Worm (Caenorhabditis elegans) whole organism, L4 larva: Measurements from ENCODE around the gene K09E3.7.

Source experiments
- F10B5.3 ChIP-seq: sonication (generic microtip); optimal IDR thresholded peaks from 2 replicates; lab custom pipeline; 2016; ENCODE audit warnings: mild to moderate bottlenecking, missing genetic modification characterization, missing compliant biosample characterization
- F26F4.8 ChIP-seq: fragments of 200-800 bp; sonication (Bioruptor generic); conservative IDR thresholded peaks from 2 replicates; pipeline ENCODE4 v1.3.6; 2022; ENCODE audit warnings: missing genetic modification characterization, missing compliant biosample characterization
- F37D6.2 ChIP-seq: sonication (generic microtip); optimal IDR thresholded peaks from 2 replicates; lab custom pipeline; 2016; ENCODE audit warnings: mild to moderate bottlenecking, missing genetic modification characterization, missing compliant biosample characterization
- F44E2.7 ChIP-seq: fragments of 200-800 bp; sonication (Bioruptor generic); IDR thresholded peaks from 2 replicates; pipeline ENCODE4 v2.1.2; 2022; ENCODE audit warnings: missing genetic modification characterization, missing compliant biosample characterization
- F49E8.2 ChIP-seq: sonication (generic microtip); optimal IDR thresholded peaks from 2 replicates; lab custom pipeline; 2016; ENCODE audit warnings: missing compliant biosample characterization, mild to moderate bottlenecking, missing genetic modification characterization, borderline replicate concordance
- R02D3.7 ChIP-seq: fragments of 150-350 bp; sonication (generic microtip); optimal IDR thresholded peaks from 3 replicates; lab custom pipeline; 2014; ENCODE audit warnings: missing biosample characterization, missing genetic modification characterization
- T20F7.1 ChIP-seq: fragments of 200-800 bp; sonication (Bioruptor generic); optimal IDR thresholded peaks from 2 replicates; lab custom pipeline; 2018; ENCODE audit warnings: mild to moderate bottlenecking, missing genetic modification characterization, missing compliant biosample characterization
- T26A8.4 ChIP-seq: fragments of 200-800 bp; sonication (Bioruptor generic); IDR thresholded peaks from 2 replicates; pipeline ENCODE4 v1.3.6; 2022; ENCODE audit warnings: missing genetic modification characterization, missing compliant biosample characterization
- Y105C5A.15 ChIP-seq: fragments of 200-800 bp; sonication (Bioruptor generic); IDR thresholded peaks from 2 replicates; pipeline ENCODE4 v1.3.6; 2022; ENCODE audit warnings: missing genetic modification characterization, missing compliant biosample characterization
- Y48G9A.11 ChIP-seq: fragments of 200-800 bp; sonication (Bioruptor generic); IDR thresholded peaks from 2 replicates; pipeline ENCODE4 v1.3.6; 2022; ENCODE audit warnings: missing genetic modification reagents, missing genetic modification characterization, missing compliant biosample characterization
- Y5F2A.4 ChIP-seq: fragments of 200-800 bp; sonication (Bioruptor generic); optimal IDR thresholded peaks from 2 replicates; lab custom pipeline; 2018; ENCODE audit warnings: mild to moderate bottlenecking, missing genetic modification characterization, missing compliant biosample characterization
- aha-1 ChIP-seq: fragments of 150-350 bp; peaks from one replicate; lab custom pipeline; 2014; ENCODE audit warnings: missing biosample characterization, missing genetic modification characterization
- ama-1 ChIP-seq: fragments of 150-350 bp; optimal IDR thresholded peaks from 2 replicates; lab custom pipeline; 2014; ENCODE audit warnings: inconsistent platforms, mixed read lengths
- arid-1 ChIP-seq: fragments of 200-800 bp; sonication (Bioruptor generic); conservative IDR thresholded peaks from 2 replicates; pipeline ENCODE4 v1.3.6; 2022; ENCODE audit warnings: missing genetic modification reagents, missing genetic modification characterization, missing compliant biosample characterization
- attf-4 ChIP-seq: sonication (generic microtip); optimal IDR thresholded peaks from 3 replicates; lab custom pipeline; 2017; ENCODE audit warnings: missing biosample characterization, missing genetic modification characterization
- ceh-28 ChIP-seq: fragments of 150-350 bp; optimal IDR thresholded peaks from 2 replicates; lab custom pipeline; 2014; ENCODE audit warnings: missing biosample characterization, missing genetic modification reagents, missing genetic modification characterization
- ceh-32 ChIP-seq: sonication (generic microtip); optimal IDR thresholded peaks from 2 replicates; lab custom pipeline; 2016; ENCODE audit warnings: mild to moderate bottlenecking, missing genetic modification characterization, missing compliant biosample characterization; ENCODE audit not compliant: poor library complexity
- ceh-62 ChIP-seq: sonication (generic microtip); optimal IDR thresholded peaks from 2 replicates; lab custom pipeline; 2017; ENCODE audit warnings: missing biosample characterization, missing genetic modification characterization
- cey-2 ChIP-seq: sonication (generic microtip); optimal IDR thresholded peaks from 3 replicates; lab custom pipeline; 2017; ENCODE audit warnings: missing genetic modification characterization, mild to moderate bottlenecking, missing compliant biosample characterization, antibody characterized with exemption, borderline replicate concordance; ENCODE audit not compliant: insufficient read depth
- ctbp-1 ChIP-seq: fragments of 200-800 bp; sonication (Bioruptor generic); IDR thresholded peaks from 2 replicates; pipeline ENCODE4 v1.3.6; 2022; ENCODE audit warnings: missing genetic modification reagents, missing genetic modification characterization, missing compliant biosample characterization
- daf-12 ChIP-seq: fragments of 150-350 bp; optimal IDR thresholded peaks from 2 replicates; lab custom pipeline; 2014; ENCODE audit warnings: missing biosample characterization, missing genetic modification reagents, missing genetic modification characterization
- daf-19 ChIP-seq: fragments of 200-800 bp; sonication (Bioruptor generic); conservative IDR thresholded peaks from 2 replicates; pipeline ENCODE4 v1.3.6; 2022; ENCODE audit warnings: missing genetic modification characterization, missing compliant biosample characterization
- dmd-9 ChIP-seq: fragments of 200-800 bp; sonication (Bioruptor generic); IDR thresholded peaks from 2 replicates; pipeline ENCODE4 v1.3.6; 2022; ENCODE audit warnings: missing genetic modification reagents, missing genetic modification characterization, missing compliant biosample characterization
- dve-1 ChIP-seq: sonication (generic microtip); optimal IDR thresholded peaks from 2 replicates; lab custom pipeline; 2017; ENCODE audit warnings: antibody characterized with exemption, mild to moderate bottlenecking, missing genetic modification characterization, missing compliant biosample characterization; ENCODE audit not compliant: insufficient read depth
- fkh-10 ChIP-seq: fragments of 150-350 bp; optimal IDR thresholded peaks from 2 replicates; lab custom pipeline; 2014; ENCODE audit warnings: missing biosample characterization, missing genetic modification reagents, missing genetic modification characterization
- hlh-11 ChIP-seq: fragments of 200-800 bp; sonication (Bioruptor generic); optimal IDR thresholded peaks from 2 replicates; lab custom pipeline; 2018; ENCODE audit warnings: mild to moderate bottlenecking, missing genetic modification characterization, missing compliant biosample characterization
- hmg-1.1 ChIP-seq: fragments of 200-800 bp; sonication (Bioruptor generic); IDR thresholded peaks from 2 replicates; pipeline ENCODE4 v1.3.6; 2022; ENCODE audit warnings: missing genetic modification reagents, missing genetic modification characterization, missing compliant biosample characterization
- lin-13 ChIP-seq: fragments of 150-350 bp; optimal IDR thresholded peaks from 2 replicates; lab custom pipeline; 2014; ENCODE audit warnings: missing biosample characterization, missing genetic modification reagents, missing genetic modification characterization
- lin-15B ChIP-seq: fragments of 150-350 bp; sonication (generic microtip); optimal IDR thresholded peaks from 3 replicates; lab custom pipeline; 2014; ENCODE audit warnings: missing biosample characterization, missing genetic modification characterization
- lin-29 ChIP-seq: fragments of 200-800 bp; sonication (Bioruptor generic); IDR thresholded peaks from 2 replicates; pipeline ENCODE4 v1.3.6; 2022; ENCODE audit warnings: missing genetic modification reagents, missing genetic modification characterization, missing compliant biosample characterization
- lin-38 ChIP-seq: fragments of 200-800 bp; sonication (Bioruptor generic); IDR thresholded peaks from 2 replicates; pipeline ENCODE4 v1.3.6; 2022; ENCODE audit warnings: missing genetic modification reagents, missing genetic modification characterization, missing compliant biosample characterization
- lir-3 ChIP-seq: sonication (generic microtip); optimal IDR thresholded peaks from 2 replicates; lab custom pipeline; 2016; ENCODE audit warnings: mild to moderate bottlenecking, missing genetic modification characterization, missing compliant biosample characterization
- lsy-2 ChIP-seq, 2 experiments: fragments of 150-350 bp in 1 of 2; sonication (generic microtip) in 1 of 2; optimal IDR thresholded peaks; 2 replicates each; lab custom pipeline; 2014 to 2017; ENCODE audit warnings: missing biosample characterization in 2 of 2, missing genetic modification characterization in 2 of 2
- madf-5 ChIP-seq, 2 experiments: fragments of 200-800 bp; sonication (Bioruptor generic); IDR thresholded peaks; 2 replicates each; pipeline ENCODE4 v1.3.6; 2022; ENCODE audit warnings: missing compliant biosample characterization in 2 of 2, missing genetic modification characterization in 2 of 2
- mdl-1 ChIP-seq, 2 experiments: fragments of 150-350 bp in 1 of 2; sonication (generic microtip) in 1 of 2; optimal IDR thresholded peaks; 2 replicates each; lab custom pipeline; 2014 to 2017; ENCODE audit warnings: missing biosample characterization in 2 of 2, missing genetic modification characterization in 2 of 2
- nhr-102 ChIP-seq: sonication (generic microtip); optimal IDR thresholded peaks from 2 replicates; lab custom pipeline; 2016; ENCODE audit warnings: mild to moderate bottlenecking, missing genetic modification characterization, moderate library complexity, missing compliant biosample characterization
- nhr-28 ChIP-seq: fragments of 150-350 bp; optimal IDR thresholded peaks from 2 replicates; lab custom pipeline; 2014; ENCODE audit warnings: missing biosample characterization, missing genetic modification characterization
- nhr-42 ChIP-seq: fragments of 200-800 bp; sonication (Bioruptor generic); IDR thresholded peaks from 2 replicates; pipeline ENCODE4 v1.3.6; 2022; ENCODE audit warnings: missing genetic modification characterization, missing compliant biosample characterization
- nhr-48 ChIP-seq: sonication (generic microtip); optimal IDR thresholded peaks from 2 replicates; lab custom pipeline; 2016; ENCODE audit warnings: mild to moderate bottlenecking, missing genetic modification characterization, missing compliant biosample characterization
- pha-4 ChIP-seq, 2 experiments: fragments of 150-350 bp in 1 of 2; fragments of 200-800 bp in 1 of 2; sonication (Bioruptor generic) in 1 of 2; IDR thresholded peaks in 1 of 2; optimal IDR thresholded peaks in 1 of 2; 2 replicates each; pipeline versions ENCODE4 v1.3.6 to Lab custom; 2014 to 2022; ENCODE audit warnings: missing genetic modification characterization in 2 of 2, missing genetic modification reagents in 2 of 2, missing biosample characterization in 1 of 2, missing compliant biosample characterization in 1 of 2
- php-3 ChIP-seq: fragments of 200-800 bp; sonication (Bioruptor generic); IDR thresholded peaks from 2 replicates; pipeline ENCODE4 v1.3.6; 2022; ENCODE audit warnings: missing genetic modification reagents, missing genetic modification characterization, missing compliant biosample characterization
- rbr-2 ChIP-seq: sonication (generic microtip); optimal IDR thresholded peaks from 2 replicates; lab custom pipeline; 2016; ENCODE audit warnings: missing genotype, missing genetic modification characterization, missing compliant biosample characterization
- saeg-2 ChIP-seq: fragments of 200-800 bp; sonication (Bioruptor generic); IDR thresholded peaks from 2 replicates; pipeline ENCODE4 v1.3.6; 2022; ENCODE audit warnings: missing genetic modification reagents, missing genetic modification characterization, missing compliant biosample characterization
- sdz-12 ChIP-seq: fragments of 200-800 bp; sonication (Bioruptor generic); optimal IDR thresholded peaks from 2 replicates; lab custom pipeline; 2018; ENCODE audit warnings: mild to moderate bottlenecking, missing genetic modification characterization, missing compliant biosample characterization
- snpc-4 ChIP-seq: fragments of 150-350 bp; optimal IDR thresholded peaks from 2 replicates; lab custom pipeline; 2014; ENCODE audit warnings: missing biosample characterization, missing genetic modification characterization
- spr-3 ChIP-seq: fragments of 200-800 bp; sonication (Bioruptor generic); optimal IDR thresholded peaks from 2 replicates; lab custom pipeline; 2018; ENCODE audit warnings: mild to moderate bottlenecking, missing genetic modification characterization, missing compliant biosample characterization
- tra-1 ChIP-seq: fragments of 200-800 bp; sonication (Bioruptor generic); IDR thresholded peaks from 2 replicates; pipeline ENCODE4 v1.3.6; 2022; ENCODE audit warnings: missing genetic modification reagents, missing genetic modification characterization, missing compliant biosample characterization
- unc-39 ChIP-seq: sonication (generic microtip); optimal IDR thresholded peaks from 2 replicates; lab custom pipeline; 2017; ENCODE audit warnings: missing biosample characterization, missing genetic modification characterization
- unc-62 ChIP-seq, 3 experiments: fragments of 150-350 bp in 1 of 3; sonication (generic microtip); optimal IDR thresholded peaks in 2 of 3; peaks in 1 of 3; 1 replicate in 1 of 3; 2 replicates in 2 of 3; lab custom pipeline; 2014 to 2017; ENCODE audit warnings: missing biosample characterization in 3 of 3, missing genetic modification characterization in 3 of 3, missing genetic modification reagents in 3 of 3, missing genotype in 1 of 3
- vab-7 ChIP-seq: fragments of 200-800 bp; sonication (Bioruptor generic); IDR thresholded peaks from 2 replicates; pipeline ENCODE4 v1.3.6; 2022; ENCODE audit warnings: missing genetic modification reagents, missing genetic modification characterization, missing compliant biosample characterization
- zip-11 ChIP-seq: fragments of 200-800 bp; sonication (Bioruptor generic); IDR thresholded peaks from 2 replicates; pipeline ENCODE4 v1.3.6; 2022; ENCODE audit warnings: missing genetic modification characterization, missing compliant biosample characterization

Gene K09E3.7

DNA sequence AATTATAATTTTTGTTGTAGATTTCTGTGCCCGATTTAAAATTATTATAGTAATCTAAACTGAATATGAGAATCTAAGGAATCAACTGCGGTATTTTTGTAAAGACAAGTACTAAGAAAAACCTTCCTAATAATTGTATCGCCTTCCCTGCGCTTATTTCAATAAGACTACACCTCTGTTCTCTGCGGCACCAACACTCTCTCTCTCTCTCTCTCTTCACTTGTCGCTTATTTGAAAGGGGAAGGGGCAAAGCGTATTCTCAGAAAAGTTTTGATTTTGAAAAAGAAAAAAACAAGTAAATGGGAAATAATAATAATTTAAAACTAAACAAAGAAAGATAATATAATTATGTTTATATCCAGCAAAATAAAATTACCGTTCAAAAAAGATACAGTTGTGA, 46.9 kb upstream of the K09E3.7 start (continued):
- peak; percentile 69 for TF ChIP-seq rbr-2 (tag; lab: Kevin White, UChicago)
- TF ChIP-seq lin-15B = no peak
- TF ChIP-seq ceh-32 (tag; lab: Kevin White, UChicago) = no peak
- TF ChIP-seq Y105C5A.15 (GFP tag; lab: Robert Waterston, UW) = no peak
- TF ChIP-seq ceh-62 (tag; lab: Kevin White, UChicago) = no peak
- no peak for TF ChIP-seq attf-4 (tag; lab: Kevin White, UChicago)
- no peak for TF ChIP-seq spr-3 (GFP tag; lab: Kevin White, UChicago)
- no peak for TF ChIP-seq lin-29
- TF ChIP-seq hlh-11 = peak; percentile 57
- no peak for TF ChIP-seq nhr-102 (tag; lab: Kevin White, UChicago)
- TF ChIP-seq nhr-28 (tag; lab: Kevin White, UChicago) = peak; percentile 61
- TF ChIP-seq vab-7 = no peak
- TF ChIP-seq mdl-1 (tag; optimal IDR thresholded peaks at IDR 0.05; lab: Kevin White, UChicago) = peak in 1 of 2 experiments; percentile 25
- peak; percentile 75 for TF ChIP-seq dve-1 (tag; lab: Kevin White, UChicago)
- no peak for TF ChIP-seq madf-5 (GFP tag; IDR thresholded peaks at IDR 0.05; lab: Robert Waterston, UW)
- TF ChIP-seq F10B5.3 (tag; lab: Kevin White, UChicago) = peak; percentile 82
- TF ChIP-seq lin-38 (GFP tag; lab: Robert Waterston, UW) = no peak
- TF ChIP-seq hmg-1.1 = peak; percentile 87
- peak; percentile 63 for TF ChIP-seq T20F7.1 (GFP tag; lab: Kevin White, UChicago)
- TF ChIP-seq sdz-12 (GFP tag; lab: Kevin White, UChicago) = no peak
- TF ChIP-seq R02D3.7 (tag; lab: Kevin White, UChicago) = no peak
- TF ChIP-seq fkh-10 (GFP tag; lab: Kevin White, UChicago) = no peak
- no peak for TF ChIP-seq arid-1 (GFP tag; lab: Robert Waterston, UW)
- no peak for TF ChIP-seq snpc-4 (tag; lab: Kevin White, UChicago)
- no peak for TF ChIP-seq daf-12 (tag; lab: Kevin White, UChicago)
- TF ChIP-seq lsy-2 (tag; optimal IDR thresholded peaks at IDR 0.05; lab: Kevin White, UChicago) = peak in 1 of 2 experiments; percentile 24
- TF ChIP-seq T26A8.4 = peak; percentile 47
- TF ChIP-seq lir-3 = no peak
- no peak for TF ChIP-seq Y48G9A.11
- TF ChIP-seq saeg-2 = no peak
- no peak for TF ChIP-seq F26F4.8 (GFP tag; lab: Robert Waterston, UW)
- no peak for TF ChIP-seq ama-1
- no peak for TF ChIP-seq F44E2.7 (GFP tag; lab: Robert Waterston, UW)
- peak in 1 of 2 experiments; percentile 83 for TF ChIP-seq unc-62 (GFP tag; optimal IDR thresholded peaks at IDR 0.05 in 1 of 2; lab: Kevin White, UChicago)
- TF ChIP-seq unc-62 (tag; optimal IDR thresholded peaks at IDR 0.05; lab: Kevin White, UChicago) = no peak
- TF ChIP-seq tra-1 = no peak
- TF ChIP-seq dmd-9 (GFP tag; lab: Robert Waterston, UW) = no peak
- TF ChIP-seq unc-39 (tag; lab: Kevin White, UChicago) = no peak
- peak; percentile 55 for TF ChIP-seq aha-1 (tag; lab: Kevin White, UChicago)
- TF ChIP-seq pha-4 (GFP tag; IDR thresholded peaks at IDR 0.05; lab: Robert Waterston, UW) = no peak
- TF ChIP-seq pha-4 (tag; optimal IDR thresholded peaks at IDR 0.05; lab: Kevin White, UChicago) = peak; percentile 35
- no peak for TF ChIP-seq F49E8.2
- no peak for TF ChIP-seq ceh-28
- TF ChIP-seq F37D6.2 = peak; percentile 39
- TF ChIP-seq lin-13 (GFP tag; lab: Kevin White, UChicago) = peak; percentile 25
- TF ChIP-seq Y5F2A.4 (GFP tag; lab: Kevin White, UChicago) = no peak
- no peak for TF ChIP-seq php-3 (GFP tag; lab: Robert Waterston, UW)
- no peak for TF ChIP-seq ctbp-1 (GFP tag; lab: Robert Waterston, UW)
- TF ChIP-seq zip-11 (GFP tag; lab: Robert Waterston, UW) = no peak
- no peak for TF ChIP-seq nhr-48
- TF ChIP-seq nhr-42 (GFP tag; lab: Robert Waterston, UW) = no peak
- no peak for TF ChIP-seq cey-2 (tag; lab: Kevin White, UChicago)
- TF ChIP-seq daf-19 (GFP tag; lab: Robert Waterston, UW) = no peak
